Worm (Caenorhabditis elegans): Measurements from ENCODE around the gene Y44F5A.1.

Gene Y44F5A.1

DNA sequence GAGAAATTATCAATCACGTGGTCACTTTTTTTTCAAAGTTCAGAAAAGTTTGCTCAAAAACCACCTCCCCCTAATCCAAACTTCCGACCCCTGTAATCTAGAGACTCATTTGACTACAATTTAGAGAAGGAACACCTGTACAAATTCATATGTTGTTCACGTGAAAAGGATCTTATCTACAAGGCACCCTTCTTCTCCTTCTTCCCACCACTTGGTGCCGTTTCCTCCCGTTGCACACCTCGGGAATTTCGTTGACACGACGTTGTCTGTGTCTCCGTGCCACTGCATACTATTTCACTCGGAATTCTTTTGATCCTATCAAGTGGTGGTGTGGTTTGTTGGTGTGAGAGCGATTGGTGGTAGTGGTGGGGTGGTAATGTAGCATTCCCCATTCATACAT lies 27.1 kb upstream of the Y44F5A.1 start:
- TF ChIP-seq nhr-232 (tag; optimal IDR thresholded peaks at IDR 0.05): no peak
- TF ChIP-seq ref-2 (tag; optimal IDR thresholded peaks at IDR 0.05): peak; percentile 10
- peak; percentile 47 for TF ChIP-seq elt-2 (tag; optimal IDR thresholded peaks at IDR 0.05)
- peak; percentile 47 for TF ChIP-seq hlh-30 (tag; optimal IDR thresholded peaks at IDR 0.05; ENCODE audit: insufficient read depth)
- TF ChIP-seq tbx-2 (tag; optimal IDR thresholded peaks at IDR 0.05): peak; percentile 75
- no peak for TF ChIP-seq sox-2 (GFP tag; IDR thresholded peaks at IDR 0.05)

DNA sequence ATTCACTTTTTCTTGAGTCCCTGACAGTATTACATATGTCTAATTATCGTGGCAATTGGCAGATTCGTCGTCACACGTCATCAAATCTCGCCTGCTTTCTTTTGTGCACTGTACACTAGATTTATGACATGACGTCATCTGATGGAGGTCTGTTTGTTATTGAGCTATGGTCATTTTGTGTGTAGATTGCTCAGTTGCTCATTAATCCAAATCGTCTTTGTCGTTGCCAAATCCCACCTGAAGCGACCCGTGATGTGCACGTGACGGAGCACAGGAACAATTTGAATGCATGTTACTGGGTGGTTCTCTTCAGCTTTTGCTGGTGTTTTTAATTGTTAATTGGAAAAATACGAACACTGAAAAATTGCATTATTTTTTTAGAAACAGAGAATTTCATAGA lies 25.4 kb upstream of the Y44F5A.1 start:
- TF ChIP-seq hlh-30 (tag; optimal IDR thresholded peaks at IDR 0.05; ENCODE audit: insufficient read depth) (peak; percentile 61), ceh-6 (GFP tag; optimal IDR thresholded peaks at IDR 0.05) (no peak)

DNA sequence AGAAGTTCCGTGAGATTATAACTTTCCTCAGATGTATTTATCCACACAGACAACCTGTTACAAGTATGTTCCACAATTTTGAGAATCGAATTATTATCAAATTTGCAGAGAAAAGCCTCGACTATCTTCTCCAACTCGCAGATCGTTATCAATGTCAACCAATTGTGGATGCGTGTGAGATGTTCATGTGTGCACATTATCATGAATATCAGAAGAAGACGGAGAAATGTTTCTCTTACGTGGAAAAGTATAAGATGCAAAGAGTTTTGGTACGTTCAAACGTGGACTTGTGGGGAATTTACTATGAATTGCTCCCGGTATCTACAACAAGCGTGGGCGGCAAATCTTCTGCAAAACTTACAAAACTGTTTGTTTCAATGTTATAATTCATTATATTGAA lies 23.6 kb upstream of the Y44F5A.1 start:
- TF ChIP-seq zip-5 (tag; optimal IDR thresholded peaks at IDR 0.05) (no peak), tbx-7 (tag; optimal IDR thresholded peaks at IDR 0.05) (no peak), elt-2 (tag; optimal IDR thresholded peaks at IDR 0.05) (peak; percentile 11)

DNA sequence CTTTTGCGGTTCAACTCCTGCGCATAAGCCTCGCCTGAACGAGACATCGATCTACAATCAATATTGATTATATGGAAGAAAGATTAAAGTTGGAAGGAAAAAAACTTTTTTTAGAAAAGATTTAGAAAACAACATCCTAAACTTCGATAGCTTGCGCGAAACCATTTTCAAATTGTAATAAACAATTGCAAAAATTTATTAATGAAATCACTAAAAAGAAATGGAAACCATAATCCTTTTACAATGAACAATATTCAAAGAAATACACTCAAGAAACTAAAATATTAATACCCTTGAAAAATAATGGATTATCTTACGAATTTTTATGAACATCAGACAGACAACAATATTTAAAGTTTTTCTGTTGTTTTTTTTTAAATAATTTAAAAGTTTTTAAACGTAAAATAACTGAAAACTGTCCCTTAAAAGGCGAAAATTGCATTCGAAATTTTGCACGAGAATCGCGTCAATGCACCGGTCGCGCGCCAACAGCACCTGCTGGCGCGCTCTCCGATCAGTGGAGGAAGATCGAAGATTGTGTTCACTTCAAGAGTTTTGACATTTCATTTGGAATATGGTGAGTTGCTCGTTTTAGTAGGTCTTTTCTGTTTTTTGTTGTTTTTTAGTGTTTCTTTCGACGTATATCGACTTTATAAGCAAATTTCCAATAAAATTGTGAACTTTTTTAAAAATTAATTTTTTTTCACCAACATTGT lies 21.9 kb upstream of the Y44F5A.1 start, which contains the start of the genes sftb-1 and R10E4.1:
sftb-1 (minus strand) TSS at position 51 of the 716 bp plus-strand sequence.
R10E4.1 (plus strand) TSS at position 524 of the 716 bp plus-strand sequence.
- TF ChIP-seq elt-2 (tag; optimal IDR thresholded peaks at IDR 0.05) (peak; percentile 4), sdc-2 (tag; optimal IDR thresholded peaks at IDR 0.05) (no peak), ceh-6 (GFP tag; optimal IDR thresholded peaks at IDR 0.05) (no peak), ama-1 (optimal IDR thresholded peaks at IDR 0.05) (no peak), K09A11.1 (tag; optimal IDR thresholded peaks at IDR 0.05; ENCODE audit: insufficient read depth) (no peak), ceh-31 (tag; optimal IDR thresholded peaks at IDR 0.05) (peak; percentile 4), tbx-2 (tag; optimal IDR thresholded peaks at IDR 0.05) (peak; percentile 31), unc-86 (tag; optimal IDR thresholded peaks at IDR 0.05) (no peak), nfya-1 (tag; optimal IDR thresholded peaks at IDR 0.05) (peak; percentile 55), ceh-14 (tag; optimal IDR thresholded peaks at IDR 0.05) (peak; percentile 37), nhr-11 (tag; optimal IDR thresholded peaks at IDR 0.05) (no peak), madf-2 (tag; optimal IDR thresholded peaks at IDR 0.05) (no peak), ceh-19 (GFP tag; optimal IDR thresholded peaks at IDR 0.05) (no peak), ceh-30 (tag; optimal IDR thresholded peaks at IDR 0.05) (no peak), hlh-8 (tag; optimal IDR thresholded peaks at IDR 0.05) (no peak), hlh-6 (tag; optimal IDR thresholded peaks at IDR 0.05) (no peak), unc-42 (tag; optimal IDR thresholded peaks at IDR 0.05) (no peak)

DNA sequence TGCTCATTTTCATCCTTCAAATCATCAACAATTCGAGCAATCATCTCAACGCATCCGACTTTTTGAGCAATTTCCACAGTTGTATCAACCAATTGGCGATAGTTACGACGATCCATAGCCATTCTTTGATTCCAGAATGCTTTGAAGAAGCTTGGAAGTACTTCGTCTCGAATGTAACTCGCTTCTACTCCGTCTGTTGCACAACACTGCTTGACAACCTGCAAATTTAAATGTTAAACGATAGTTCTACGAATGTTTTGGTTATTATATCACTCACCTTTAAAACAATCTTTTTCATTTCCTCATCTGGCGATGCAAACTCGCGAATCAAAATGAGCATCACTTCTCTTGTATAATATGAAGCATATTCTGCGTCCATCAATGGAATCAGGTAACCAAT lies 18.4 kb upstream of the Y44F5A.1 start:
- TF ChIP-seq unc-42 (tag; optimal IDR thresholded peaks at IDR 0.05) (no peak), ceh-19 (GFP tag; optimal IDR thresholded peaks at IDR 0.05) (no peak), sdc-2 (tag; optimal IDR thresholded peaks at IDR 0.05) (no peak), tbx-2 (tag; optimal IDR thresholded peaks at IDR 0.05) (no peak), che-1 (tag; optimal IDR thresholded peaks at IDR 0.05) (no peak), ama-1 (optimal IDR thresholded peaks at IDR 0.05) (no peak), ceh-48 (tag; optimal IDR thresholded peaks at IDR 0.05) (no peak), ref-2 (tag; optimal IDR thresholded peaks at IDR 0.05) (no peak), madf-2 (tag; optimal IDR thresholded peaks at IDR 0.05) (no peak)

DNA sequence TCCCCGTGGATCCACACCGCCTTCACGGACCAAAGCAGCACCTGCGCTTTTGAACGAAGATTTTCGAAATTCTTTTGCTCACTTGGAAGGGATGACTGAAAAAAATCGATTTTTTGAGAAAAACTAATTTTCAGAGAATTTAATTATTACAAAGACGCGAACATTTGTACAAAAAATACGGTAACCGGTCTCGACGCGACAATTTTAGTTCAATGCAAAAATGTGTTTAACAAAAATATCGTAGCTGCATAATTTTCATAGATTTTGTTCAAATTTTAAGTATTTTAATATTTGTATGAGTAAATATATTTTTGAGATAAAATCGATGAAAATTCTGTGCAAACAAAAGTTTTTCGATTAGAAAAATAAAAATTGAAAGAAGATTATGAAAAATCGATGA lies 15.6 kb upstream of the Y44F5A.1 start, which contains the start of gene T08A11.1:
T08A11.1 (minus strand) TSS at position 101 of the 400 bp plus-strand sequence.
- TF ChIP-seq pax-1 (tag; optimal IDR thresholded peaks at IDR 0.05): no peak
- TF ChIP-seq hlh-15 (tag; optimal IDR thresholded peaks at IDR 0.05): no peak
- TF ChIP-seq pqm-1 (tag; optimal IDR thresholded peaks at IDR 0.05): no peak
- no peak for TF ChIP-seq sox-2 (GFP tag; IDR thresholded peaks at IDR 0.05)
- no peak for TF ChIP-seq unc-86 (tag; optimal IDR thresholded peaks at IDR 0.05)
- TF ChIP-seq syd-9 (tag; optimal IDR thresholded peaks at IDR 0.05): no peak
- TF ChIP-seq che-1 (tag; optimal IDR thresholded peaks at IDR 0.05): no peak
- no peak for TF ChIP-seq pha-4 (tag; optimal IDR thresholded peaks at IDR 0.05)
- TF ChIP-seq ets-4 (tag; optimal IDR thresholded peaks at IDR 0.05): no peak
- TF ChIP-seq ceh-22 (tag; optimal IDR thresholded peaks at IDR 0.05): no peak
- TF ChIP-seq dve-1 (tag; optimal IDR thresholded peaks at IDR 0.05): no peak
- no peak for TF ChIP-seq ama-1 (optimal IDR thresholded peaks at IDR 0.05)
- TF ChIP-seq madf-2 (tag; optimal IDR thresholded peaks at IDR 0.05): no peak
- TF ChIP-seq lim-6 (tag; optimal IDR thresholded peaks at IDR 0.05): no peak
- no peak for TF ChIP-seq K02D7.2 (tag; optimal IDR thresholded peaks at IDR 0.05)
- TF ChIP-seq tbx-7 (tag; optimal IDR thresholded peaks at IDR 0.05): no peak
- TF ChIP-seq pag-3 (tag; optimal IDR thresholded peaks at IDR 0.05; ENCODE audit: borderline replicate concordance): no peak
- TF ChIP-seq zip-5 (tag; optimal IDR thresholded peaks at IDR 0.05): no peak
